Worm (Caenorhabditis elegans) whole organism, L3 larva: ENCODE results near the gene str-220.

Experiments used
- R02D3.7 ChIP-seq: fragments of 150-350 bp; optimal IDR thresholded peaks from 2 replicates; lab custom pipeline; 2014; ENCODE audit warnings: missing biosample characterization, missing genetic modification characterization
- aly-2 ChIP-seq: fragments of 150-350 bp; optimal IDR thresholded peaks from 2 replicates; lab custom pipeline; 2014; ENCODE audit warnings: missing biosample characterization, missing genetic modification characterization
- ama-1 ChIP-seq: fragments of 150-350 bp; optimal IDR thresholded peaks from 2 replicates; lab custom pipeline; 2018
- ceh-28 ChIP-seq: fragments of 150-350 bp; optimal IDR thresholded peaks from 2 replicates; lab custom pipeline; 2014; ENCODE audit warnings: missing biosample characterization, missing genetic modification reagents, missing genetic modification characterization
- ceh-82 ChIP-seq: fragments of 150-350 bp; optimal IDR thresholded peaks from 2 replicates; lab custom pipeline; 2014; ENCODE audit warnings: missing biosample characterization, missing genetic modification characterization
- daf-12 ChIP-seq: fragments of 150-350 bp; optimal IDR thresholded peaks from 2 replicates; lab custom pipeline; 2014; ENCODE audit warnings: missing biosample characterization, missing genetic modification reagents, missing genetic modification characterization
- egl-27 ChIP-seq: sonication (generic microtip); optimal IDR thresholded peaks from 4 replicates; lab custom pipeline; 2017; ENCODE audit warnings: missing biosample characterization, missing genetic modification reagents, missing genetic modification characterization
- egl-5 ChIP-seq: fragments of 150-350 bp; optimal IDR thresholded peaks from 2 replicates; lab custom pipeline; 2017; ENCODE audit warnings: missing biosample characterization, missing genetic modification reagents, missing genetic modification characterization, inconsistent platforms
- elt-1 ChIP-seq: fragments of 150-350 bp; optimal IDR thresholded peaks from 2 replicates; lab custom pipeline; 2014; ENCODE audit warnings: missing biosample characterization, missing genetic modification characterization
- elt-3 ChIP-seq, 3 experiments: fragments of 150-350 bp in 1 of 3; sonication (generic microtip) in 2 of 3; optimal IDR thresholded peaks; 2 replicates in 2 of 3; 4 replicates in 1 of 3; lab custom pipeline; 2014 to 2017; ENCODE audit warnings: missing biosample characterization in 3 of 3, missing genetic modification characterization in 3 of 3
- fos-1 ChIP-seq: fragments of 150-350 bp; optimal IDR thresholded peaks from 2 replicates; lab custom pipeline; 2014; ENCODE audit warnings: missing biosample characterization, missing genetic modification characterization
- hmg-11 ChIP-seq: sonication (generic microtip); optimal IDR thresholded peaks from 2 replicates; lab custom pipeline; 2016; ENCODE audit warnings: missing genetic modification characterization, missing compliant biosample characterization
- jun-1 ChIP-seq: fragments of 150-350 bp; optimal IDR thresholded peaks from 2 replicates; lab custom pipeline; 2014; ENCODE audit warnings: missing biosample characterization, missing genetic modification reagents, missing genetic modification characterization
- lsy-12 ChIP-seq: sonication (generic microtip); optimal IDR thresholded peaks from 2 replicates; lab custom pipeline; 2016; ENCODE audit warnings: mild to moderate bottlenecking, missing genetic modification characterization, missing compliant biosample characterization
- mdl-1 ChIP-seq: fragments of 150-350 bp; optimal IDR thresholded peaks from 2 replicates; lab custom pipeline; 2014; ENCODE audit warnings: missing biosample characterization, missing genetic modification characterization
- mml-1 ChIP-seq: fragments of 150-350 bp; sonication (generic microtip); optimal IDR thresholded peaks from 3 replicates; lab custom pipeline; 2014; ENCODE audit warnings: missing biosample characterization, missing genetic modification characterization
- nhr-12 ChIP-seq: fragments of 150-350 bp; optimal IDR thresholded peaks from 2 replicates; lab custom pipeline; 2014; ENCODE audit warnings: missing biosample characterization, missing genetic modification characterization
- nhr-23 ChIP-seq: fragments of 150-350 bp; optimal IDR thresholded peaks from 2 replicates; lab custom pipeline; 2014; ENCODE audit warnings: missing biosample characterization, missing genetic modification reagents, missing genetic modification characterization
- nhr-237 ChIP-seq: fragments of 150-350 bp; optimal IDR thresholded peaks from 2 replicates; lab custom pipeline; 2014; ENCODE audit warnings: missing biosample characterization, missing genetic modification characterization
- nhr-25 ChIP-seq: sonication (generic microtip); optimal IDR thresholded peaks from 2 replicates; lab custom pipeline; 2017; ENCODE audit warnings: missing biosample characterization, missing genetic modification characterization
- nhr-28 ChIP-seq: fragments of 150-350 bp; optimal IDR thresholded peaks from 2 replicates; lab custom pipeline; 2014; ENCODE audit warnings: missing biosample characterization, missing genetic modification characterization
- nhr-67 ChIP-seq: fragments of 150-350 bp; optimal IDR thresholded peaks from 2 replicates; lab custom pipeline; 2014; ENCODE audit warnings: missing biosample characterization, missing genetic modification characterization
- nhr-76 ChIP-seq: fragments of 150-350 bp; sonication (generic microtip); optimal IDR thresholded peaks from 5 replicates; lab custom pipeline; 2014; ENCODE audit warnings: missing biosample characterization, missing genetic modification characterization
- nhr-77 ChIP-seq: fragments of 150-350 bp; optimal IDR thresholded peaks from 2 replicates; lab custom pipeline; 2014; ENCODE audit warnings: missing biosample characterization, missing genetic modification characterization
- pha-4 ChIP-seq: fragments of 150-350 bp; optimal IDR thresholded peaks from 2 replicates; lab custom pipeline; 2014; ENCODE audit warnings: missing biosample characterization, missing genetic modification reagents, missing genetic modification characterization
- pqm-1 ChIP-seq: fragments of 150-350 bp; optimal IDR thresholded peaks from 2 replicates; lab custom pipeline; 2017; ENCODE audit warnings: missing biosample characterization, missing genetic modification characterization, inconsistent platforms
- sea-2 ChIP-seq: fragments of 150-350 bp; sonication (generic microtip); optimal IDR thresholded peaks from 4 replicates; lab custom pipeline; 2014; ENCODE audit warnings: missing biosample characterization, missing genetic modification reagents, missing genetic modification characterization
- skn-1 ChIP-seq: fragments of 150-350 bp; optimal IDR thresholded peaks from 2 replicates; lab custom pipeline; 2014; ENCODE audit warnings: missing biosample characterization, missing genetic modification characterization
- tbx-2 ChIP-seq: sonication (generic microtip); optimal IDR thresholded peaks from 2 replicates; lab custom pipeline; 2016; ENCODE audit warnings: mild to moderate bottlenecking, missing genetic modification characterization, missing compliant biosample characterization
- unc-39 ChIP-seq: sonication (generic microtip); optimal IDR thresholded peaks from 4 replicates; lab custom pipeline; 2017; ENCODE audit warnings: missing biosample characterization, missing genetic modification characterization
- zag-1 ChIP-seq: fragments of 150-350 bp; optimal IDR thresholded peaks from 2 replicates; lab custom pipeline; 2014; ENCODE audit warnings: missing biosample characterization, missing genetic modification characterization
- ztf-11 ChIP-seq: fragments of 150-350 bp; optimal IDR thresholded peaks from 2 replicates; lab custom pipeline; 2014; ENCODE audit warnings: missing biosample characterization, missing genetic modification characterization
- ztf-4 ChIP-seq: fragments of 150-350 bp; optimal IDR thresholded peaks from 2 replicates; lab custom pipeline; 2014; ENCODE audit warnings: missing biosample characterization, missing genetic modification characterization

Gene str-220

ce11 chrIV:7139143-7139542 lies 32.0 kb downstream of the str-220 start:
- TF ChIP-seq nhr-76 (tag; lab: Kevin White, UChicago) (no peak), nhr-28 (tag; lab: Kevin White, UChicago) (no peak), ztf-11 (tag; lab: Kevin White, UChicago) (no peak), fos-1 (tag; lab: Kevin White, UChicago) (no peak), daf-12 (tag; lab: Kevin White, UChicago) (no peak), elt-3 (tag; optimal IDR thresholded peaks at IDR 0.05; lab: Kevin White, UChicago) (no peak), unc-39 (tag; lab: Kevin White, UChicago) (no peak)
- TF ChIP-seq, all 47 proteins: peak for 0

ce11 chrIV:7133983-7134382 lies 37.1 kb downstream of the str-220 start, which contains the start of gene mutd-1:
Gene mutd-1 (minus strand): TSS chrIV:7134083.
- no peak for TF ChIP-seq nhr-67 (tag; lab: Kevin White, UChicago)
- TF ChIP-seq mml-1 (tag; lab: Kevin White, UChicago): no peak
- no peak for TF ChIP-seq pha-4 (tag; lab: Kevin White, UChicago)
- TF ChIP-seq daf-12 (tag; lab: Kevin White, UChicago): no peak
- no peak for TF ChIP-seq elt-3 (tag; optimal IDR thresholded peaks at IDR 0.05; lab: Kevin White, UChicago)
- TF ChIP-seq ceh-28 (tag; lab: Kevin White, UChicago): no peak
- TF ChIP-seq unc-39 (tag; lab: Kevin White, UChicago): no peak
- no peak for TF ChIP-seq mdl-1
- TF ChIP-seq nhr-237 (tag; lab: Kevin White, UChicago): no peak
- TF ChIP-seq ama-1 (lab: Kevin White, UChicago): no peak
- no peak for TF ChIP-seq egl-5 (tag; lab: Kevin White, UChicago)
- TF ChIP-seq skn-1 (tag; lab: Kevin White, UChicago): no peak
- no peak for TF ChIP-seq nhr-12 (tag; lab: Kevin White, UChicago)
- no peak for TF ChIP-seq nhr-25 (tag; lab: Kevin White, UChicago)
- TF ChIP-seq, all 47 proteins: peak for 0

DNA sequence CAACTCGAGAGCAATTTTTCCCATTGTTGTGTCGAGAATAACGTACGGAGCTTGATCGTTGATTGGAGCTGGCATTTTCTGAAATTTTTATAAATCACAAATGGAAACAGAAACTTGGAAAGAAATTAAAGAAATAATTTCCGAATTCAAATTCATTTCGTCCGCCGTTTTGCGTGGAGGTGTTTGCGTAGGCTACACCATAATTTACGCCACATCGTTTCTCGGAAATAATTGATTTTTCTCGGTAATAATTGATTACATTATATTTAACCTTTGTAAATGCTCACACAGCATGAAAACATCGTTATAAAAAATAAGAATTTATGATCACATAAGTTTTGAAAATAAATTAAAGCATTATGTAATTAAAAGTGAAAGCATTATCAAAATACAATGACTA lies 38.0 kb downstream of the str-220 start, which contains the start of gene cyn-12:
Gene cyn-12, minus strand, starts transcription at position 78 of the 400 bp plus-strand sequence.
- TF ChIP-seq pqm-1 (tag; lab: Kevin White, UChicago) (peak; percentile 6), zag-1 (tag; lab: Kevin White, UChicago) (no peak), ceh-28 (tag; lab: Kevin White, UChicago) (peak; percentile 66), hmg-11 (tag; lab: Kevin White, UChicago) (peak; percentile 40), nhr-77 (no peak), nhr-23 (tag; lab: Kevin White, UChicago) (peak; percentile 36)
- TF ChIP-seq, all 47 proteins: peak for 4

ce11 chrIV:7131780-7132179 lies 39.3 kb downstream of the str-220 start, which contains the start of gene grsp-3:
Gene grsp-3 (minus strand): TSS chrIV:7131928.
- no peak for TF ChIP-seq pha-4 (tag; lab: Kevin White, UChicago)
- peak; percentile 77 for TF ChIP-seq nhr-25 (tag; lab: Kevin White, UChicago)
- TF ChIP-seq aly-2 (tag; lab: Kevin White, UChicago): no peak
- no peak for TF ChIP-seq nhr-237 (tag; lab: Kevin White, UChicago)
- peak; percentile 46 for TF ChIP-seq elt-1
- peak; percentile 38 for TF ChIP-seq ceh-28 (tag; lab: Kevin White, UChicago)
- peak; percentile 89 for TF ChIP-seq nhr-23 (tag; lab: Kevin White, UChicago)
- TF ChIP-seq jun-1: no peak
- peak in 1 of 3 experiments; percentile 61 for TF ChIP-seq elt-3 (tag; optimal IDR thresholded peaks at IDR 0.05; lab: Kevin White, UChicago)
- no peak for TF ChIP-seq daf-12 (tag; lab: Kevin White, UChicago)
- TF ChIP-seq nhr-28 (tag; lab: Kevin White, UChicago): no peak
- TF ChIP-seq egl-27 (tag; lab: Kevin White, UChicago): no peak

ce11 chrIV:7121313-7122055 lies 49.6 kb downstream of the str-220 start, which contains the start of the genes C34D4.10 and str-48:
Gene C34D4.10 (minus strand): TSS chrIV:7121413.
Gene str-48 (plus strand): TSS chrIV:7122005.
- TF ChIP-seq ceh-82: no peak
- TF ChIP-seq ama-1 (lab: Kevin White, UChicago): no peak
- no peak for TF ChIP-seq nhr-76 (tag; lab: Kevin White, UChicago)
- TF ChIP-seq R02D3.7 (tag; lab: Kevin White, UChicago): no peak
- TF ChIP-seq hmg-11 (tag; lab: Kevin White, UChicago): no peak
- no peak for TF ChIP-seq skn-1 (tag; lab: Kevin White, UChicago)
- TF ChIP-seq ztf-4 (tag; lab: Kevin White, UChicago): no peak
- no peak for TF ChIP-seq daf-12 (tag; lab: Kevin White, UChicago)
- no peak for TF ChIP-seq tbx-2 (tag; lab: Kevin White, UChicago)
- no peak for TF ChIP-seq lsy-12
- no peak for TF ChIP-seq pha-4 (tag; lab: Kevin White, UChicago)
- no peak for TF ChIP-seq sea-2
